Worm (Caenorhabditis elegans): ENCODE results near the gene M199.9.

ce11 chrIV:15131697-15132096 lies 4.1 kb upstream of the M199.9 start, which contains the start of gene col-135:
- no peak for TF ChIP-seq zag-1 (tag; optimal IDR thresholded peaks at IDR 0.05)
- no peak for TF ChIP-seq nhr-237 (tag; optimal IDR thresholded peaks at IDR 0.05)
